Fruit fly (Drosophila melanogaster) Kc167 (cell line): ENCODE data around the gene CG12439.

Source experiments
- Myc ChIP-seq: fragments of >200 bp; optimal IDR thresholded peaks from 2 replicates; lab custom pipeline; 2017; ENCODE audit warnings: missing external identifiers
- Sin3A ChIP-seq: fragments of >200 bp; optimal IDR thresholded peaks from 2 replicates; lab custom pipeline; 2018; ENCODE audit warnings: missing external identifiers
- h ChIP-seq: fragments of >200 bp; optimal IDR thresholded peaks from 3 replicates; lab custom pipeline; 2018; ENCODE audit warnings: missing external identifiers
- insv ChIP-seq: fragments of >200 bp; optimal IDR thresholded peaks from 3 replicates; lab custom pipeline; 2018; ENCODE audit warnings: missing external identifiers
- psq ChIP-seq: fragments of >200 bp; optimal IDR thresholded peaks from 2 replicates; lab custom pipeline; 2017; ENCODE audit warnings: missing external identifiers
- ttk ChIP-seq: sonication (Bioruptor generic); optimal IDR thresholded peaks from 2 replicates; lab custom pipeline; 2017; ENCODE audit warnings: missing external identifiers

The CG12439 gene

dm6 chr2L:9124448-9124847 is 47.5 kb downstream of the CG12439 start:
- no peak for TF ChIP-seq psq
- TF ChIP-seq insv (lab: Kevin White, UChicago), result no peak
- no peak for TF ChIP-seq Sin3A (lab: Kevin White, UChicago)
- TF ChIP-seq Myc (lab: Kevin White, UChicago), result no peak
- TF ChIP-seq ttk (lab: Kevin White, UChicago), result no peak

- no peak for TF ChIP-seq psq
- no peak for TF ChIP-seq h (lab: Kevin White, UChicago)
- no peak for TF ChIP-seq Sin3A (lab: Kevin White, UChicago)
- TF ChIP-seq insv (lab: Kevin White, UChicago), result no peak
- no peak for TF ChIP-seq ttk (lab: Kevin White, UChicago)
- TF ChIP-seq Myc (lab: Kevin White, UChicago), result no peak
Measured at dm6 chr2L:9125418-9125928, 48.6 kb downstream of the CG12439 start, which contains the start of gene CG32982. CG32982 (plus strand) TSS chr2L:9125737.

dm6 chr2L:9127072-9127646 is 50.2 kb downstream of the CG12439 start:
- TF ChIP-seq ttk (lab: Kevin White, UChicago), result no peak
